Worm (Caenorhabditis elegans) whole organism, L1 larva: ENCODE data around the gene acer-1.

Experiments
- ceh-8 ChIP-seq: fragments of 200-800 bp; sonication (Bioruptor generic); optimal IDR thresholded peaks from 2 replicates; lab custom pipeline; 2018; ENCODE audit warnings: mild to moderate bottlenecking, missing genetic modification characterization, moderate library complexity, missing compliant biosample characterization
- lin-15B ChIP-seq: fragments of 150-350 bp; sonication (generic microtip); optimal IDR thresholded peaks from 3 replicates; lab custom pipeline; 2014; ENCODE audit warnings: missing biosample characterization, missing genetic modification characterization
- nhr-77 ChIP-seq: fragments of 150-350 bp; optimal IDR thresholded peaks from 2 replicates; lab custom pipeline; 2014; ENCODE audit warnings: missing biosample characterization, missing genetic modification characterization
- sox-4 ChIP-seq: sonication (generic microtip); optimal IDR thresholded peaks from 2 replicates; lab custom pipeline; 2016; ENCODE audit warnings: missing genetic modification characterization, missing compliant biosample characterization
- tlp-1 ChIP-seq: fragments of 150-350 bp; optimal IDR thresholded peaks from 2 replicates; lab custom pipeline; 2014; ENCODE audit warnings: missing biosample characterization, missing genetic modification characterization

DNA sequence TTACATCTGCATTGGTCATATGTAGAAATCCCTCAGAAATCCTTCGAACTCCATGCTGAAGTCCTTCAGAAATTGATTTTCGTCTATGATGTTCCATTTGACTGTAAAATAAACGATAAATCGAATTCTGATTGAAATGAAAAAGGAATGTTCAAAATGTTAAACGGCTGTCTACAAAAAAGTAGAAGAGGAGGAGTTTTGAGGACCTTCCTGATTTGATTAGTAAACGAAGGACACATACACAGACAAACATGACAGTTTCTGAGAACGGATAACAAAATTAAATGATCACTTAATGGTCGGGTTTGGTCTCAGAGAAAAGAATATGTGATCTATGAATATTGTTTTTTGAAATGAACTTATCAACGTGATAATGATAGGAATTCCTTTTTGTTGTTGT, 13.2 kb downstream of the acer-1 start, which contains the start of gene slc-36.5:
- TF ChIP-seq ceh-8 (GFP tag; lab: Kevin White, UChicago) (no peak), nhr-77 (tag; lab: Kevin White, UChicago) (no peak), tlp-1 (no peak), lin-15B (tag; lab: Kevin White, UChicago) (no peak), sox-4 (tag; lab: Kevin White, UChicago) (no peak)
